Fruit fly (Drosophila melanogaster) whole organism, embryonic: ENCODE results near the gene Rab39.

Experiments used
- CG10321 ChIP-seq: fragments of 200-800 bp; sonication (Bioruptor generic); IDR thresholded peaks from 2 replicates; pipeline ENCODE4 v1.3.6; 2022; ENCODE audit warnings: missing biosample characterization, missing genetic modification characterization
- CG11456 ChIP-seq: fragments of 200-800 bp; sonication (Bioruptor generic); IDR thresholded peaks from 3 replicates; pipeline ENCODE4 v1.3.6; 2022; ENCODE audit warnings: missing biosample characterization, missing genetic modification characterization
- CG13287 ChIP-seq: fragments of 200-800 bp; sonication (Bioruptor generic); IDR thresholded peaks from 2 replicates; pipeline ENCODE4 v1.3.6; 2022; ENCODE audit warnings: missing biosample characterization, missing genetic modification characterization; ENCODE audit not compliant: partially characterized antibody
- CG13296 ChIP-seq: fragments of 200-800 bp; sonication (Bioruptor generic); optimal IDR thresholded peaks from 3 replicates; lab custom pipeline; 2018; ENCODE audit warnings: missing biosample characterization, mild to moderate bottlenecking, missing genetic modification characterization
- CG14014 ChIP-seq: fragments of 200-800 bp; sonication (Bioruptor generic); IDR thresholded peaks from 2 replicates; pipeline ENCODE4 v1.3.6; 2022; ENCODE audit warnings: missing biosample characterization, missing genetic modification characterization
- CG15011 ChIP-seq: fragments of 200-800 bp; sonication (Bioruptor generic); optimal IDR thresholded peaks from 3 replicates; lab custom pipeline; 2018; ENCODE audit warnings: missing biosample characterization, mild to moderate bottlenecking, missing genetic modification characterization
- CG16815 ChIP-seq: fragments of 200-800 bp; sonication (Bioruptor generic); optimal IDR thresholded peaks from 3 replicates; lab custom pipeline; 2017; ENCODE audit warnings: missing biosample characterization, mild to moderate bottlenecking, missing genetic modification characterization
- CG17568 ChIP-seq: fragments of 200-800 bp; sonication (Bioruptor generic); optimal IDR thresholded peaks from 2 replicates; lab custom pipeline; 2018; ENCODE audit warnings: missing biosample characterization, mild to moderate bottlenecking, missing genetic modification characterization, moderate library complexity
- CG17912 ChIP-seq: fragments of 200-800 bp; sonication (Bioruptor generic); optimal IDR thresholded peaks from 2 replicates; lab custom pipeline; 2018; ENCODE audit warnings: missing biosample characterization, mild to moderate bottlenecking, missing genetic modification characterization
- CG2199 ChIP-seq: fragments of 200-800 bp; sonication (Bioruptor generic); IDR thresholded peaks from 3 replicates; pipeline ENCODE4 v1.3.6; 2022; ENCODE audit warnings: missing biosample characterization, missing genetic modification characterization
- CG30020 ChIP-seq: fragments of 200-800 bp; optimal IDR thresholded peaks from 2 replicates; lab custom pipeline; 2019; ENCODE audit warnings: missing biosample characterization, mild to moderate bottlenecking, missing genetic modification characterization, moderate library complexity
- CG3407 ChIP-seq: fragments of 200-800 bp; sonication (Bioruptor generic); optimal IDR thresholded peaks from 2 replicates; lab custom pipeline; 2018; ENCODE audit warnings: missing biosample characterization, mild to moderate bottlenecking, missing genetic modification characterization
- CG34376 ChIP-seq: fragments of 200-800 bp; sonication (Bioruptor generic); optimal IDR thresholded peaks from 2 replicates; lab custom pipeline; 2018; ENCODE audit warnings: missing biosample characterization, mild to moderate bottlenecking, missing genetic modification characterization
- CG4360 ChIP-seq: fragments of 200-800 bp; sonication (Bioruptor generic); IDR thresholded peaks from 2 replicates; pipeline ENCODE4 v1.3.6; 2022; ENCODE audit warnings: missing biosample characterization, missing genetic modification characterization
- CG43689 ChIP-seq: fragments of 200-800 bp; sonication (Bioruptor generic); IDR thresholded peaks from 2 replicates; pipeline ENCODE4 v1.3.6; 2022; ENCODE audit warnings: missing biosample characterization, missing genetic modification characterization
- CG6175 ChIP-seq: fragments of 200-800 bp; sonication (Bioruptor generic); IDR thresholded peaks from 3 replicates; pipeline ENCODE4 v1.3.6; 2022; ENCODE audit warnings: missing biosample characterization, missing genetic modification characterization
- CG6272 ChIP-seq: fragments of 200-800 bp; sonication (Bioruptor generic); IDR thresholded peaks from 2 replicates; pipeline ENCODE4 v1.3.6; 2022; ENCODE audit warnings: missing biosample characterization, missing genetic modification characterization
- CG6813 ChIP-seq: fragments of 200-800 bp; sonication (Bioruptor generic); optimal IDR thresholded peaks from 2 replicates; lab custom pipeline; 2017; ENCODE audit warnings: missing biosample characterization, missing genetic modification characterization, mild to moderate bottlenecking, moderate library complexity, missing genetic modification reagents
- CG8281 ChIP-seq: fragments of 200-800 bp; sonication (Bioruptor generic); optimal IDR thresholded peaks from 2 replicates; lab custom pipeline; 2018; ENCODE audit warnings: missing biosample characterization, mild to moderate bottlenecking, missing genetic modification characterization, moderate library complexity
- CG8359 ChIP-seq: fragments of 200-800 bp; sonication (Bioruptor generic); optimal IDR thresholded peaks from 2 replicates; lab custom pipeline; 2017; ENCODE audit warnings: missing biosample characterization, mild to moderate bottlenecking, missing genetic modification characterization, borderline replicate concordance
- Dref ChIP-seq: fragments of 200-800 bp; sonication (Bioruptor generic); IDR thresholded peaks from 2 replicates; pipeline ENCODE4 v1.3.6; 2022; ENCODE audit warnings: missing biosample characterization, missing genetic modification characterization
- Fer3 ChIP-seq: fragments of 200-800 bp; sonication (Bioruptor generic); optimal IDR thresholded peaks from 2 replicates; lab custom pipeline; 2018; ENCODE audit warnings: missing biosample characterization, mild to moderate bottlenecking, missing genetic modification characterization, moderate library complexity
- Gug ChIP-seq: fragments of 200-800 bp; sonication (Bioruptor generic); IDR thresholded peaks from 4 replicates; pipeline ENCODE4 v1.3.6; 2022; ENCODE audit warnings: missing biosample characterization, missing genetic modification characterization
- H15 ChIP-seq: fragments of 200-800 bp; sonication (Bioruptor generic); IDR thresholded peaks from 3 replicates; pipeline ENCODE4 v1.3.6; 2022; ENCODE audit warnings: missing biosample characterization, missing genetic modification characterization
- HLH54F ChIP-seq: fragments of 200-800 bp; sonication (Bioruptor generic); optimal IDR thresholded peaks from 3 replicates; lab custom pipeline; 2016; ENCODE audit warnings: missing biosample characterization, missing genetic modification characterization
- HLHmδ ChIP-seq: fragments of 200-800 bp; sonication (Bioruptor generic); optimal IDR thresholded peaks from 2 replicates; lab custom pipeline; 2018; ENCODE audit warnings: missing biosample characterization, mild to moderate bottlenecking, missing genetic modification characterization, moderate library complexity
- Hr39 ChIP-seq: fragments of >200 bp; optimal IDR thresholded peaks from 2 replicates; lab custom pipeline; 2017
- Max ChIP-seq: fragments of 200-800 bp; sonication (Bioruptor generic); optimal IDR thresholded peaks from 2 replicates; lab custom pipeline; 2016; ENCODE audit warnings: missing biosample characterization, mild to moderate bottlenecking, missing genetic modification characterization
- Rfx ChIP-seq: fragments of 200-800 bp; sonication (Bioruptor generic); IDR thresholded peaks from 2 replicates; pipeline ENCODE4 v1.3.6; 2022; ENCODE audit warnings: missing biosample characterization, missing genetic modification characterization
- ac ChIP-seq: fragments of 200-800 bp; sonication (Bioruptor generic); optimal IDR thresholded peaks from 3 replicates; lab custom pipeline; 2017; ENCODE audit warnings: missing biosample characterization, mild to moderate bottlenecking, missing genetic modification characterization
- btn ChIP-seq: fragments of 200-800 bp; sonication (Bioruptor generic); optimal IDR thresholded peaks from 2 replicates; lab custom pipeline; 2016; ENCODE audit warnings: missing biosample characterization, missing genetic modification characterization
- caup ChIP-seq: fragments of 200-800 bp; sonication (Bioruptor generic); optimal IDR thresholded peaks from 3 replicates; lab custom pipeline; 2017; ENCODE audit warnings: missing biosample characterization, mild to moderate bottlenecking, missing genetic modification characterization, moderate library complexity; ENCODE audit not compliant: severe bottlenecking
- dati ChIP-seq: fragments of 200-800 bp; sonication (Bioruptor generic); IDR thresholded peaks from 2 replicates; pipeline ENCODE4 v1.3.6; 2022; ENCODE audit warnings: missing biosample characterization, missing genetic modification characterization
- ewg ChIP-seq: fragments of 200-800 bp; sonication (Bioruptor generic); optimal IDR thresholded peaks from 3 replicates; lab custom pipeline; 2017; ENCODE audit warnings: mild to moderate bottlenecking, missing biosample characterization, missing genetic modification reagents, missing genetic modification characterization
- fd102C ChIP-seq: fragments of 200-800 bp; sonication (Bioruptor generic); optimal IDR thresholded peaks from 2 replicates; lab custom pipeline; 2018; ENCODE audit warnings: missing biosample characterization, mild to moderate bottlenecking, missing genetic modification characterization, moderate library complexity
- fd3F ChIP-seq: fragments of 200-800 bp; sonication (Bioruptor generic); optimal IDR thresholded peaks from 2 replicates; lab custom pipeline; 2018; ENCODE audit warnings: missing biosample characterization, mild to moderate bottlenecking, missing genetic modification characterization, moderate library complexity
- gem ChIP-seq: fragments of 200-800 bp; sonication (Bioruptor generic); optimal IDR thresholded peaks from 2 replicates; lab custom pipeline; 2019; ENCODE audit warnings: missing biosample characterization, mild to moderate bottlenecking, missing genetic modification characterization, moderate library complexity
- ken ChIP-seq: fragments of 200-800 bp; sonication (Bioruptor generic); IDR thresholded peaks from 3 replicates; pipeline ENCODE4 v1.3.6; 2022; ENCODE audit warnings: missing biosample characterization, missing genetic modification characterization
- odd ChIP-seq: fragments of 200-800 bp; sonication (Bioruptor generic); optimal IDR thresholded peaks from 2 replicates; lab custom pipeline; 2017; ENCODE audit warnings: missing biosample characterization, mild to moderate bottlenecking, missing genetic modification characterization
- pfk ChIP-seq: fragments of 200-800 bp; sonication (Bioruptor generic); optimal IDR thresholded peaks from 2 replicates; lab custom pipeline; 2018; ENCODE audit warnings: missing biosample characterization, mild to moderate bottlenecking, missing genetic modification characterization, moderate library complexity
- phol ChIP-seq: fragments of 200-800 bp; sonication (Bioruptor generic); optimal IDR thresholded peaks from 3 replicates; lab custom pipeline; 2018; ENCODE audit warnings: missing biosample characterization, mild to moderate bottlenecking, missing genetic modification characterization, moderate library complexity
- ro ChIP-seq: fragments of 200-800 bp; sonication (Bioruptor generic); IDR thresholded peaks from 2 replicates; pipeline ENCODE4 v1.3.6; 2022; ENCODE audit warnings: missing biosample characterization, missing genetic modification characterization
- row ChIP-seq: fragments of 200-800 bp; sonication (Bioruptor generic); IDR thresholded peaks from 3 replicates; pipeline ENCODE4 v1.3.6; 2022; ENCODE audit warnings: missing biosample characterization, missing genetic modification characterization
- sim ChIP-seq: fragments of 200-800 bp; sonication (Bioruptor generic); IDR thresholded peaks from 2 replicates; pipeline ENCODE4 v1.3.6; 2022; ENCODE audit warnings: missing biosample characterization, missing genetic modification characterization
- slou ChIP-seq: fragments of 200-800 bp; sonication (Bioruptor generic); optimal IDR thresholded peaks from 3 replicates; lab custom pipeline; 2016; ENCODE audit warnings: missing biosample characterization, missing genetic modification characterization
- tx ChIP-seq: fragments of 200-800 bp; sonication (Bioruptor generic); optimal IDR thresholded peaks from 2 replicates; lab custom pipeline; 2016; ENCODE audit warnings: missing biosample characterization, missing genetic modification characterization
- zen2 ChIP-seq: fragments of 200-800 bp; sonication (Bioruptor generic); IDR thresholded peaks from 3 replicates; pipeline ENCODE4 v1.3.6; 2022; ENCODE audit warnings: missing biosample characterization, missing genetic modification characterization; ENCODE audit not compliant: partially characterized antibody

Gene Rab39

dm6 chrX:7690683-7691082, 44.0 kb upstream of the Rab39 start (continued):
- TF ChIP-seq HLH54F (no peak), CG8281 (tag; lab: Kevin White, UChicago) (no peak), CG13287 (GFP tag; lab: Robert Waterston, UW) (no peak), CG10321 (GFP tag; lab: Robert Waterston, UW) (no peak), ro (no peak), CG8359 (GFP tag; lab: Kevin White, UChicago) (peak; percentile 42), CG14014 (GFP tag; lab: Robert Waterston, UW) (peak; percentile 53; the same call in 1 of the 2 replicates), Gug (GFP tag; lab: Robert Waterston, UW) (no peak), fd102C (GFP tag; lab: Kevin White, UChicago) (no peak), pfk (GFP tag; lab: Kevin White, UChicago) (peak; percentile 55), CG13296 (peak; percentile 84), CG6813 (GFP tag; lab: Kevin White, UChicago) (peak; percentile 77), row (GFP tag; lab: Robert Waterston, UW) (peak; percentile 29; the same call in 1 of the 3 replicates), HLHmδ (GFP tag; lab: Kevin White, UChicago) (no peak), CG6272 (no peak), CG16815 (GFP tag; lab: Kevin White, UChicago) (no peak), Rfx (GFP tag; lab: Robert Waterston, UW) (peak; percentile 55; the same call in 1 of the 2 replicates), CG11456 (GFP tag; lab: Robert Waterston, UW) (no peak), sim (GFP tag; lab: Robert Waterston, UW) (0 out of 2 replicates have a peak, but pooled peaks have one; percentile 17), CG30020 (tag; lab: Kevin White, UChicago) (no peak), tx (GFP tag; lab: Kevin White, UChicago) (no peak), zen2 (GFP tag; lab: Robert Waterston, UW) (no peak), CG2199 (GFP tag; lab: Robert Waterston, UW) (no peak), Dref (GFP tag; lab: Robert Waterston, UW) (no peak), Max (GFP tag; lab: Kevin White, UChicago) (peak; percentile 17), Hr39 (lab: Kevin White, UChicago) (no peak), btn (peak; percentile 3), CG17568 (peak; percentile 74), gem (no peak), CG34376 (GFP tag; lab: Kevin White, UChicago) (peak; percentile 79), phol (no peak), odd (peak; percentile 59), CG17912 (GFP tag; lab: Kevin White, UChicago) (no peak), slou (GFP tag; lab: Kevin White, UChicago) (no peak), CG6175 (GFP tag; lab: Robert Waterston, UW) (no peak), dati (GFP tag; lab: Robert Waterston, UW) (no peak), ac (GFP tag; lab: Kevin White, UChicago) (no peak), H15 (GFP tag; lab: Robert Waterston, UW) (no peak), ken (GFP tag; lab: Robert Waterston, UW) (no peak), ewg (GFP tag; lab: Kevin White, UChicago) (no peak), CG43689 (no peak), CG15011 (peak; percentile 45), fd3F (GFP tag; lab: Kevin White, UChicago) (peak; percentile 23), Fer3 (tag; lab: Kevin White, UChicago) (peak; percentile 52), CG3407 (GFP tag; lab: Kevin White, UChicago) (peak; percentile 69), CG4360 (peak; percentile 59), caup (GFP tag; lab: Kevin White, UChicago) (peak; percentile 84)
